Fruit fly (Drosophila melanogaster) whole organism, prepupa: Measurements from ENCODE around the gene acs.

Source experiments
- CG6808 ChIP-seq: fragments of 200-800 bp; sonication (Bioruptor generic); optimal IDR thresholded peaks from 3 replicates; lab custom pipeline; 2017; ENCODE audit warnings: missing biosample characterization, missing genetic modification characterization, mild to moderate bottlenecking, moderate library complexity, missing genetic modification reagents
- dsx ChIP-seq: fragments of 200-800 bp; optimal IDR thresholded peaks from 3 replicates; lab custom pipeline; 2019; ENCODE audit warnings: missing biosample characterization, mild to moderate bottlenecking, missing genetic modification characterization, moderate library complexity; ENCODE audit not compliant: poor library complexity, severe bottlenecking

DNA sequence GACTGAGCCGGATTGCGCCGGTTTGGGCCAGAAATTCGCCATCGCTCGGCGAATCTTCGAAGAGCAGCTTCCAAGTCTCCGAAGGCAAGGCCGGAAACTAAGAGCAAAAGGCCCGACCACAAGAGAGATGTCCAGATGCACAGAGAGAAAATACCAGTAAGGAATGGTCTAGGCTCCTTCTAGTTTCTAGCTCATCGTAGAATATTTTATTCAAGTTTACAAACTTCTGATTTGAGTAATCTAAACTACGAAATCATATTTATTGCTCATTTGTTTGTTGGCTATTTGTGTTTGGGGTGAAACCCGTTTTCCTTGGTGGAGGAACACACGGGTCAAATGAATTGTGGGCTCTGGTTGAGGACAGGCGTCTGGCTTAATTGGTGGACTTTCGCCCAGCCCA is 34.0 kb upstream of the acs start:
- TF ChIP-seq dsx (GFP tag; lab: Kevin White, UChicago) (no peak), CG6808 (GFP tag; lab: Kevin White, UChicago) (no peak)
